Fruit fly (Drosophila melanogaster) whole organism, embryonic: ENCODE data around the gene CG5810.

Experiments
- Adf1 ChIP-seq: fragments of 200-800 bp; sonication (Bioruptor generic); IDR thresholded peaks from 2 replicates; pipeline ENCODE4 v1.3.6; 2022; ENCODE audit warnings: missing biosample characterization, missing genetic modification characterization
- BtbVII ChIP-seq: fragments of 200-800 bp; sonication (Bioruptor generic); optimal IDR thresholded peaks from 3 replicates; lab custom pipeline; 2017; ENCODE audit warnings: missing biosample characterization, mild to moderate bottlenecking, missing genetic modification characterization
- Bteb2 ChIP-seq: fragments of 200-800 bp; sonication (Bioruptor generic); optimal IDR thresholded peaks from 2 replicates; lab custom pipeline; 2016; ENCODE audit warnings: missing biosample characterization, missing genetic modification characterization
- CG10321 ChIP-seq: fragments of 200-800 bp; sonication (Bioruptor generic); IDR thresholded peaks from 2 replicates; pipeline ENCODE4 v1.3.6; 2022; ENCODE audit warnings: missing biosample characterization, missing genetic modification characterization
- CG11696 ChIP-seq: fragments of 200-800 bp; sonication (Bioruptor generic); IDR thresholded peaks from 2 replicates; pipeline ENCODE4 v1.3.6; 2022; ENCODE audit warnings: missing biosample characterization, missing genetic modification characterization
- CG13775 ChIP-seq: fragments of 200-800 bp; sonication (Bioruptor generic); optimal IDR thresholded peaks from 3 replicates; lab custom pipeline; 2017; ENCODE audit warnings: missing biosample characterization, mild to moderate bottlenecking, missing genetic modification characterization
- CG16813 ChIP-seq: fragments of 200-800 bp; sonication (Bioruptor generic); IDR thresholded peaks from 3 replicates; pipeline ENCODE4 v1.3.6; 2022; ENCODE audit warnings: missing biosample characterization, missing genetic modification characterization; ENCODE audit not compliant: partially characterized antibody
- CG16815 ChIP-seq: fragments of 200-800 bp; sonication (Bioruptor generic); optimal IDR thresholded peaks from 3 replicates; lab custom pipeline; 2017; ENCODE audit warnings: missing biosample characterization, mild to moderate bottlenecking, missing genetic modification characterization
- CG17829 ChIP-seq: fragments of 200-800 bp; optimal IDR thresholded peaks from 2 replicates; lab custom pipeline; 2019; ENCODE audit warnings: missing biosample characterization, mild to moderate bottlenecking, missing genetic modification characterization, moderate library complexity
- CG18011 ChIP-seq: fragments of 200-800 bp; sonication (Bioruptor generic); optimal IDR thresholded peaks from 2 replicates; lab custom pipeline; 2017; ENCODE audit warnings: missing biosample characterization, missing genetic modification characterization, mild to moderate bottlenecking, moderate library complexity, missing genotype
- CG18476 ChIP-seq: fragments of 200-800 bp; sonication (Bioruptor generic); optimal IDR thresholded peaks from 2 replicates; lab custom pipeline; 2016; ENCODE audit warnings: missing biosample characterization, mild to moderate bottlenecking, missing genetic modification characterization
- CG2129 ChIP-seq: fragments of 200-800 bp; sonication (Bioruptor generic); IDR thresholded peaks from 2 replicates; pipeline ENCODE4 v1.3.6; 2022; ENCODE audit warnings: missing biosample characterization, missing genetic modification characterization; ENCODE audit not compliant: partially characterized antibody
- CG2199 ChIP-seq: fragments of 200-800 bp; sonication (Bioruptor generic); IDR thresholded peaks from 3 replicates; pipeline ENCODE4 v1.3.6; 2022; ENCODE audit warnings: missing biosample characterization, missing genetic modification characterization
- CG4820 ChIP-seq: fragments of 200-800 bp; sonication (Bioruptor generic); optimal IDR thresholded peaks from 3 replicates; lab custom pipeline; 2016; ENCODE audit warnings: missing biosample characterization, missing genetic modification characterization
- CG5180 ChIP-seq: fragments of 200-800 bp; sonication (Bioruptor generic); optimal IDR thresholded peaks from 3 replicates; lab custom pipeline; 2017; ENCODE audit warnings: missing biosample characterization, missing genetic modification characterization, mild to moderate bottlenecking, moderate library complexity, missing genetic modification reagents
- CG6689 ChIP-seq: fragments of 200-800 bp; sonication (Bioruptor generic); IDR thresholded peaks from 2 replicates; pipeline ENCODE4 v1.3.6; 2022; ENCODE audit warnings: missing biosample characterization, missing genetic modification characterization
- CG7372 ChIP-seq: fragments of 200-800 bp; sonication (Bioruptor generic); IDR thresholded peaks from 2 replicates; pipeline ENCODE4 v1.3.6; 2022; ENCODE audit warnings: missing biosample characterization, missing genetic modification characterization
- CG7987 ChIP-seq: fragments of 200-800 bp; sonication (Bioruptor generic); optimal IDR thresholded peaks from 2 replicates; lab custom pipeline; 2018; ENCODE audit warnings: missing biosample characterization, mild to moderate bottlenecking, missing genetic modification characterization, moderate library complexity
- CG8281 ChIP-seq: fragments of 200-800 bp; sonication (Bioruptor generic); optimal IDR thresholded peaks from 2 replicates; lab custom pipeline; 2018; ENCODE audit warnings: missing biosample characterization, mild to moderate bottlenecking, missing genetic modification characterization, moderate library complexity
- CG8359 ChIP-seq: fragments of 200-800 bp; sonication (Bioruptor generic); optimal IDR thresholded peaks from 2 replicates; lab custom pipeline; 2017; ENCODE audit warnings: missing biosample characterization, mild to moderate bottlenecking, missing genetic modification characterization, borderline replicate concordance
- CG8924 ChIP-seq: fragments of 200-800 bp; optimal IDR thresholded peaks from 3 replicates; lab custom pipeline; 2019; ENCODE audit warnings: missing biosample characterization, mild to moderate bottlenecking, missing genetic modification characterization, moderate library complexity
- Gsc ChIP-seq: fragments of 200-800 bp; sonication (Bioruptor generic); IDR thresholded peaks from 2 replicates; pipeline ENCODE4 v1.3.6; 2022; ENCODE audit warnings: missing biosample characterization, missing genetic modification characterization
- Gug ChIP-seq: fragments of 200-800 bp; sonication (Bioruptor generic); IDR thresholded peaks from 4 replicates; pipeline ENCODE4 v1.3.6; 2022; ENCODE audit warnings: missing biosample characterization, missing genetic modification characterization
- HmgD ChIP-seq: fragments of 200-800 bp; sonication (Bioruptor generic); optimal IDR thresholded peaks from 3 replicates; lab custom pipeline; 2016; ENCODE audit warnings: missing biosample characterization, missing genetic modification characterization
- NFAT ChIP-seq: fragments of 200-800 bp; sonication (Bioruptor generic); IDR thresholded peaks from 2 replicates; pipeline ENCODE4 v1.3.6; 2022; ENCODE audit warnings: missing biosample characterization, missing genetic modification characterization
- Nf-YC ChIP-seq: fragments of 200-800 bp; optimal IDR thresholded peaks from 3 replicates; lab custom pipeline; 2019; ENCODE audit warnings: missing biosample characterization, mild to moderate bottlenecking, missing genetic modification characterization, moderate library complexity
- Ptx1 ChIP-seq: fragments of 200-800 bp; sonication (Bioruptor generic); IDR thresholded peaks from 2 replicates; pipeline ENCODE4 v1.3.6; 2022; ENCODE audit warnings: missing biosample characterization, missing genetic modification characterization
- Side ChIP-seq: fragments of 200-800 bp; sonication (Bioruptor generic); optimal IDR thresholded peaks from 2 replicates; lab custom pipeline; 2016; ENCODE audit warnings: missing biosample characterization, missing genetic modification characterization
- Sox102F ChIP-seq: fragments of 200-800 bp; sonication (Bioruptor generic); optimal IDR thresholded peaks from 2 replicates; lab custom pipeline; 2018; ENCODE audit warnings: missing biosample characterization, mild to moderate bottlenecking, missing genetic modification characterization, moderate library complexity
- Spps ChIP-seq: fragments of 200-800 bp; sonication (Bioruptor generic); optimal IDR thresholded peaks from 2 replicates; lab custom pipeline; 2018; ENCODE audit warnings: missing biosample characterization, mild to moderate bottlenecking, missing genetic modification characterization
- Usf ChIP-seq: fragments of 200-800 bp; sonication (Bioruptor generic); optimal IDR thresholded peaks from 2 replicates; lab custom pipeline; 2017; ENCODE audit warnings: missing genotype, missing biosample characterization, missing genetic modification characterization
- Xrp1 ChIP-seq: fragments of 200-800 bp; sonication (Bioruptor generic); IDR thresholded peaks from 2 replicates; pipeline ENCODE4 v1.3.6; 2022; ENCODE audit warnings: missing biosample characterization, missing genetic modification characterization
- abd-A ChIP-seq: fragments of 200-800 bp; sonication (Bioruptor generic); optimal IDR thresholded peaks from 3 replicates; lab custom pipeline; 2019; ENCODE audit warnings: missing biosample characterization, mild to moderate bottlenecking, missing genetic modification characterization, moderate library complexity
- al ChIP-seq: fragments of 200-800 bp; sonication (Bioruptor generic); IDR thresholded peaks from 2 replicates; pipeline ENCODE4 v1.3.6; 2022; ENCODE audit warnings: missing biosample characterization, missing genetic modification characterization
- exex ChIP-seq: fragments of 200-800 bp; sonication (Bioruptor generic); optimal IDR thresholded peaks from 4 replicates; lab custom pipeline; 2018; ENCODE audit warnings: missing biosample characterization, mild to moderate bottlenecking, missing genetic modification characterization, moderate library complexity
- eyg ChIP-seq: fragments of 200-800 bp; sonication (Bioruptor generic); optimal IDR thresholded peaks from 3 replicates; lab custom pipeline; 2016; ENCODE audit warnings: missing biosample characterization, missing genetic modification characterization
- grn ChIP-seq: fragments of 200-800 bp; sonication (Bioruptor generic); optimal IDR thresholded peaks from 3 replicates; lab custom pipeline; 2017; ENCODE audit warnings: missing biosample characterization, missing genetic modification characterization
- hbn ChIP-seq: fragments of 200-800 bp; sonication (Bioruptor generic); IDR thresholded peaks from 2 replicates; pipeline ENCODE4 v1.3.6; 2022; ENCODE audit warnings: missing biosample characterization, missing genetic modification characterization; ENCODE audit not compliant: partially characterized antibody
- klu ChIP-seq: fragments of 200-800 bp; sonication (Bioruptor generic); IDR thresholded peaks from 2 replicates; pipeline ENCODE4 v1.3.6; 2022; ENCODE audit warnings: missing biosample characterization, missing genetic modification characterization
- lab ChIP-seq: fragments of 200-800 bp; sonication (Bioruptor generic); optimal IDR thresholded peaks from 3 replicates; lab custom pipeline; 2017; ENCODE audit warnings: missing biosample characterization, missing genetic modification characterization, mild to moderate bottlenecking, moderate library complexity, missing genetic modification reagents
- lbe ChIP-seq: fragments of 200-800 bp; sonication (Bioruptor generic); optimal IDR thresholded peaks from 2 replicates; lab custom pipeline; 2016; ENCODE audit warnings: missing biosample characterization, mild to moderate bottlenecking, missing genetic modification characterization
- nmo ChIP-seq: fragments of 200-800 bp; sonication (Bioruptor generic); optimal IDR thresholded peaks from 2 replicates; lab custom pipeline; 2018; ENCODE audit warnings: missing biosample characterization, mild to moderate bottlenecking, missing genetic modification characterization, moderate library complexity
- sc ChIP-seq, 3 experiments: fragments of >200 bp in 2 of 3; fragments of 200-800 bp in 1 of 3; sonication (Bioruptor generic) in 1 of 3; optimal IDR thresholded peaks; 2 replicates in 2 of 3; 3 replicates in 1 of 3; lab custom pipeline; 2017; ENCODE audit warnings: mild to moderate bottlenecking in 1 of 3, missing biosample characterization in 1 of 3, missing genetic modification characterization in 1 of 3, missing genetic modification reagents in 1 of 3
- scrt ChIP-seq: fragments of 200-800 bp; sonication (Bioruptor generic); optimal IDR thresholded peaks from 2 replicates; lab custom pipeline; 2018; ENCODE audit warnings: missing biosample characterization, mild to moderate bottlenecking, missing genetic modification characterization, moderate library complexity
- tna ChIP-seq: fragments of 200-800 bp; sonication (Bioruptor generic); IDR thresholded peaks from 2 replicates; pipeline ENCODE4 v1.3.6; 2022; ENCODE audit warnings: missing biosample characterization, missing genetic modification characterization; ENCODE audit not compliant: partially characterized antibody
- trh ChIP-seq: fragments of 200-800 bp; sonication (Bioruptor generic); optimal IDR thresholded peaks from 2 replicates; lab custom pipeline; 2016; ENCODE audit warnings: missing biosample characterization, missing genetic modification characterization
- vfl ChIP-seq: fragments of 200-800 bp; sonication (Bioruptor generic); optimal IDR thresholded peaks from 2 replicates; lab custom pipeline; 2016; ENCODE audit warnings: missing biosample characterization, missing genetic modification characterization
- vnd ChIP-seq: fragments of 200-800 bp; sonication (Bioruptor generic); IDR thresholded peaks from 3 replicates; pipeline ENCODE4 v1.3.6; 2022; ENCODE audit warnings: missing biosample characterization, missing genetic modification characterization; ENCODE audit not compliant: partially characterized antibody

CG5810 gene

dm6 chr3R:21151090-21151870 is 12.3 kb upstream of the CG5810 start (continued):
- peak; percentile 46 for TF ChIP-seq CG17829
- TF ChIP-seq CG8924: peak; percentile 53
- TF ChIP-seq lab (GFP tag; lab: Kevin White, UChicago): peak; percentile 81
- TF ChIP-seq Bteb2: peak; percentile 45
- TF ChIP-seq klu: peak; percentile 33; the same call in 1 of the 2 replicates
- no peak for TF ChIP-seq trh
- no peak for TF ChIP-seq lbe (GFP tag; lab: Kevin White, UChicago)
- peak; percentile 56 for TF ChIP-seq BtbVII (GFP tag; lab: Kevin White, UChicago)
- no peak for TF ChIP-seq Usf (GFP tag; lab: Kevin White, UChicago)
- peak; percentile 54; the same call in 1 of the 2 replicates for TF ChIP-seq CG11696 (GFP tag; lab: Robert Waterston, UW)
- TF ChIP-seq CG18476 (GFP tag; lab: Kevin White, UChicago): no peak
- peak; percentile 8 for TF ChIP-seq CG16815 (GFP tag; lab: Kevin White, UChicago)
- peak; percentile 7 for TF ChIP-seq Nf-YC (tag; lab: Kevin White, UChicago)
- TF ChIP-seq NFAT (GFP tag; lab: Robert Waterston, UW): no peak
- TF ChIP-seq sc (optimal IDR thresholded peaks at IDR 0.05; lab: Kevin White, UChicago): no peak
- no peak for TF ChIP-seq sc (GFP tag; optimal IDR thresholded peaks at IDR 0.05; lab: Kevin White, UChicago)
- peak; percentile 26 for TF ChIP-seq CG18011
- no peak for TF ChIP-seq eyg (GFP tag; lab: Kevin White, UChicago)
- no peak for TF ChIP-seq Adf1 (GFP tag; lab: Robert Waterston, UW)
- peak; percentile 36; the same call in 1 of the 2 replicates for TF ChIP-seq CG10321 (GFP tag; lab: Robert Waterston, UW)
- no peak for TF ChIP-seq CG5180 (GFP tag; lab: Kevin White, UChicago)
- TF ChIP-seq hbn: no peak
- peak; percentile 53; the same call in 1 of the 2 replicates for TF ChIP-seq CG6689
- TF ChIP-seq Gug: peak; percentile 7; the same call in 1 of the 4 replicates
- no peak for TF ChIP-seq abd-A (tag; lab: Kevin White, UChicago)
- TF ChIP-seq CG2129 (GFP tag; lab: Robert Waterston, UW): no peak
- TF ChIP-seq exex: peak; percentile 72
- TF ChIP-seq Xrp1: peak; percentile 56
- TF ChIP-seq nmo: peak; percentile 12
- TF ChIP-seq CG7987 (GFP tag; lab: Kevin White, UChicago): no peak
- TF ChIP-seq Side (GFP tag; lab: Kevin White, UChicago): no peak
- no peak for TF ChIP-seq grn (GFP tag; lab: Kevin White, UChicago)
- TF ChIP-seq vfl (GFP tag; lab: Kevin White, UChicago): no peak
- TF ChIP-seq CG7372 (GFP tag; lab: Robert Waterston, UW): 0 out of 2 replicates have a peak, but pooled peaks have one; percentile 24
- TF ChIP-seq CG8359: no peak
- TF ChIP-seq HmgD (GFP tag; lab: Kevin White, UChicago): no peak
- TF ChIP-seq Spps (tag; lab: Kevin White, UChicago): no peak
- TF ChIP-seq CG16813: no peak
- TF ChIP-seq Sox102F: peak; percentile 76
- TF ChIP-seq scrt (GFP tag; lab: Kevin White, UChicago): peak; percentile 22
- no peak for TF ChIP-seq vnd (GFP tag; lab: Robert Waterston, UW)
- TF ChIP-seq CG13775 (GFP tag; lab: Kevin White, UChicago): no peak
- no peak for TF ChIP-seq tna
- no peak for TF ChIP-seq Gsc
- peak; percentile 4 for TF ChIP-seq CG4820 (GFP tag; lab: Kevin White, UChicago)
- peak; percentile 45 for TF ChIP-seq al (GFP tag; lab: Robert Waterston, UW)
- TF ChIP-seq CG8281 (tag; lab: Kevin White, UChicago): no peak
- TF ChIP-seq Ptx1 (GFP tag; lab: Robert Waterston, UW): peak; percentile 76
- no peak for TF ChIP-seq CG2199 (GFP tag; lab: Robert Waterston, UW)
